Fruit fly (Drosophila melanogaster): Measurements from ENCODE around the gene snRNP-U1-C.

snRNP-U1-C gene

dm6 chr3R:19023862-19024261, 40.4 kb upstream of the snRNP-U1-C start, which contains the start of the genes CG6005 and CG14286 (continued):
- TF ChIP-seq Nf-YA (GFP tag; IDR thresholded peaks at IDR 0.05) (peak; percentile 45; the same call in 1 of the 2 replicates), slou (GFP tag; optimal IDR thresholded peaks at IDR 0.05) (no peak), Lhr (GFP tag; optimal IDR thresholded peaks at IDR 0.05) (no peak), CG42726 (GFP tag; IDR thresholded peaks at IDR 0.05; ENCODE audit: partially characterized antibody) (peak; percentile 43; the same call in 1 of the 2 replicates), CG12104 (GFP tag; optimal IDR thresholded peaks at IDR 0.05) (no peak), abd-A (tag; optimal IDR thresholded peaks at IDR 0.05) (no peak), disco-r (GFP tag; optimal IDR thresholded peaks at IDR 0.05) (peak; percentile 31), CG11247 (GFP tag; IDR thresholded peaks at IDR 0.05) (peak; percentile 62; the same call in 1 of the 2 replicates), p53 (GFP tag; optimal IDR thresholded peaks at IDR 0.05) (no peak), rib (GFP tag; IDR thresholded peaks at IDR 0.05) (0 out of 2 replicates have a peak, but pooled peaks have one; percentile 42), Poxn (GFP tag; IDR thresholded peaks at IDR 0.05) (no peak), CG18262 (tag; optimal IDR thresholded peaks at IDR 0.05) (peak; percentile 14), cato (GFP tag; optimal IDR thresholded peaks at IDR 0.05; ENCODE audit: borderline replicate concordance) (no peak), BEAF-32 (GFP tag; optimal IDR thresholded peaks at IDR 0.05) (peak; percentile 86), CG11695 (GFP tag; IDR thresholded peaks at IDR 0.05) (no peak), Dip2 (GFP tag; IDR thresholded peaks at IDR 0.05) (no peak), CG13296 (GFP tag; optimal IDR thresholded peaks at IDR 0.05) (peak; percentile 6), twi (tag; optimal IDR thresholded peaks at IDR 0.05) (peak; percentile 25), maf-S (GFP tag; optimal IDR thresholded peaks at IDR 0.05) (no peak), ranshi (GFP tag; IDR thresholded peaks at IDR 0.05) (peak; percentile 52; the same call in 1 of the 2 replicates), CG9437 (GFP tag; optimal IDR thresholded peaks at IDR 0.05) (no peak), kni (GFP tag; optimal IDR thresholded peaks at IDR 0.05) (no peak), unpg (GFP tag; optimal IDR thresholded peaks at IDR 0.05) (peak; percentile 24), CG1832 (GFP tag; optimal IDR thresholded peaks at IDR 0.05) (no peak), CG43689 (GFP tag; IDR thresholded peaks at IDR 0.05) (0 out of 2 replicates have a peak, but pooled peaks have one; percentile 8), zfh2 (GFP tag; optimal IDR thresholded peaks at IDR 0.05) (peak; percentile 63), CG4617 (GFP tag; optimal IDR thresholded peaks at IDR 0.05; ENCODE audit: borderline replicate concordance) (peak; percentile 97), bsh (GFP tag; optimal IDR thresholded peaks at IDR 0.05) (peak in 1 of 2 experiments; percentile 38), Bteb2 (GFP tag; optimal IDR thresholded peaks at IDR 0.05) (peak; percentile 64), Asciz (GFP tag; optimal IDR thresholded peaks at IDR 0.05) (no peak), Scr (GFP tag; IDR thresholded peaks at IDR 0.05; ENCODE audit: partially characterized antibody) (peak; percentile 82), CG34224 (GFP tag; IDR thresholded peaks at IDR 0.05; ENCODE audit: partially characterized antibody) (peak; percentile 82), CG9609 (GFP tag; optimal IDR thresholded peaks at IDR 0.05) (peak; percentile 61), vvl (GFP tag; IDR thresholded peaks at IDR 0.05) (peak; percentile 78), Sry-β (GFP tag; optimal IDR thresholded peaks at IDR 0.05) (no peak), ftz-f1 (GFP tag; optimal IDR thresholded peaks at IDR 0.05) (peak; percentile 82), CG9797 (GFP tag; optimal IDR thresholded peaks at IDR 0.05) (peak; percentile 33), ind (GFP tag; optimal IDR thresholded peaks at IDR 0.05) (peak; percentile 55), pros (GFP tag; optimal IDR thresholded peaks at IDR 0.05) (no peak), CG11085 (GFP tag; IDR thresholded peaks at IDR 0.05) (peak; percentile 67; the same call in 1 of the 2 replicates), stwl (tag; optimal IDR thresholded peaks at IDR 0.05) (peak; percentile 46), CG17802 (tag; optimal IDR thresholded peaks at IDR 0.05) (no peak), Awh (GFP tag; IDR thresholded peaks at IDR 0.05) (peak; percentile 51; the same call in 1 of the 2 replicates), CG13775 (GFP tag; optimal IDR thresholded peaks at IDR 0.05) (peak; percentile 42), org-1 (GFP tag; optimal IDR thresholded peaks at IDR 0.05) (no peak), Six4 (GFP tag; optimal IDR thresholded peaks at IDR 0.05) (no peak), CG33213 (GFP tag; optimal IDR thresholded peaks at IDR 0.05) (no peak), CG2889 (GFP tag; IDR thresholded peaks at IDR 0.05) (0 out of 3 replicates have a peak, but pooled peaks have one; percentile 25), dmrt11E (tag; optimal IDR thresholded peaks at IDR 0.05) (no peak), tna (GFP tag; IDR thresholded peaks at IDR 0.05; ENCODE audit: partially characterized antibody) (peak; percentile 65)

Measured in whole organism, embryonic.